Fruit fly (Drosophila melanogaster) whole organism, embryonic: ENCODE results near the gene CG6015.

Experiments used
- CG34376 ChIP-seq: fragments of 200-800 bp; sonication (Bioruptor generic); optimal IDR thresholded peaks from 2 replicates; lab custom pipeline; 2018; ENCODE audit warnings: missing biosample characterization, mild to moderate bottlenecking, missing genetic modification characterization
- Nf-YA ChIP-seq: fragments of 200-800 bp; sonication (Bioruptor generic); IDR thresholded peaks from 2 replicates; pipeline ENCODE4 v1.3.6; 2022; ENCODE audit warnings: missing biosample characterization, missing genetic modification characterization

DNA sequence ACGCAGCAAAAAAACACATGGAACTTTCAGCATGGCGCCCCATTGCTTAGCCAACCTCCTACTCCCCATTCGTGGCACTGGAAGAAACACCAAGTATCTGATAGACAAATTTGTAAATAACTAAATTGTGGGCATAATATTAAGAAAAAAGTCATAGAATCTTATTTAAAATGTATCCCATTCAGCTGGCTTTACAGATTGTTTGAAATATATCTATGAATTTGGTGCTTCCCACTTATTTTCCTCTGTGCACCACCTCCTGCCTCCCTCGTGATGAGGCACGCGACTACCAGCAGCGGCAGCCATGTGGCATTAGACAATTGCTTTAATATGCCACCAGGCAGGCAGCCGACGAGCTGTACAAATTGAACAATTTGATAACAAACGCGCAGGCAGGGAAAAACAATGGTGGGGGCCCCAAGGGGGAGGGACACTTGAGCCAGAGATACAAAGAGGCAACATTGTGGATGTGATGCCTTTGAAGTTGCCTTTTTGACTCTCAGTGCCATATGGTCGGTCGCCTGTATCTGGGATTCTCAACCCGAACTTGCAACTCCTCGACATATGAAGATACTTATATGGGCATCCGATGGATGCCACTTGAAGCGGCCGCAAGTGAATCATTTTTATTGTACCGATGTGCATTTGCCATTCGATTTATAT, 15.2 kb upstream of the CG6015 start:
- TF ChIP-seq Nf-YA (peak; percentile 60), CG34376 (GFP tag; lab: Kevin White, UChicago) (no peak)
